Worm (Caenorhabditis elegans): ENCODE results near the gene T06D4.2.

DNA sequence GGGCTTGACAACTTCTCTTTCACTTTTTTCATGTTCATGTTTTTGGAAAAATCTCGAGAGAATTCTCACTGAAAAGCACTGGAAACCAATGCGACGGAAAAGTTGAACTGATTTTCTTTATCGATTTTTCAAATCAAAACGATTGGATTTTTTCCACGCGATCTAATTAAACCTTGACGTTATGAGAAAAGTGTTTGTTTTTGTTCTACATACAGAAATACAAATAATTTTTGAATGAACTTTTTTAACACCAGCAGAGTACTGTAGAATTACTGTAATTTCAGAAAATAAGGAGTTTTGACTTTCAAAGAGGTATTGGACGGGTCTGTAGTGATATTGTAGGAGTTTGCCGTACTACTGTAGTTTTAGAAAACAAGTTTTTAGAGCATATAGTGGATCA, 17.1 kb upstream of the T06D4.2 start, which contains the start of gene nep-10:
- TF ChIP-seq hlh-30 (tag; optimal IDR thresholded peaks at IDR 0.05; ENCODE audit: insufficient read depth) (no peak), pros-1 (tag; optimal IDR thresholded peaks at IDR 0.05) (no peak), ama-1 (optimal IDR thresholded peaks at IDR 0.05) (no peak), ceh-9 (tag; optimal IDR thresholded peaks at IDR 0.05) (no peak)
